Worm (Caenorhabditis elegans): ENCODE measurements around the gene dnj-25.

Gene dnj-25

DNA sequence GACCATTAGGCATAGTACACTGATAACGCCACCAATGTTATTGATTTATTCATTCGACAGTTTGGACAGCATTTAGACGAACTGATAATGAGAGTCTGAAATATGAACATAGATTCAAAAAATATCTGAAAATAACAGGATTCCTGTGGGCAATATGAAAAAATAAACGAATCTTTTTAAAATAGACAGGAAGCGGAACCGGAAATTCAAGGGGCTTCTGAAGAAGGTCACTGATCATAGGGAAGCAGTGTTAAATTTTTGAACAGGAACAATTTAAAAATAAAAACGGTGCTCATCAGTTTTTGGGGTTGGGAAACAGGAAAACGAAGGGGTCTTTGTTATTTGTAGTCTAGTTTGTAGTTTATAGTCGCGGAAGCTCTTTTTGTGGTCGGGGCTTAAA, 45.9 kb downstream of the dnj-25 start, which contains the start of gene F53F8.7:
F53F8.7 (minus strand) TSS at position 101 of the 400 bp plus-strand sequence.
- no peak for TF ChIP-seq ama-1 (optimal IDR thresholded peaks at IDR 0.05)
- no peak for TF ChIP-seq ets-7 (tag; optimal IDR thresholded peaks at IDR 0.05)
- no peak for TF ChIP-seq sea-1 (GFP tag; conservative IDR thresholded peaks at IDR 0.05)
- TF ChIP-seq B0310.2 (tag; optimal IDR thresholded peaks at IDR 0.05), result no peak
- no peak for TF ChIP-seq hmbx-1 (tag; optimal IDR thresholded peaks at IDR 0.05)
- TF ChIP-seq pes-1 (GFP tag; IDR thresholded peaks at IDR 0.05), result no peak
- no peak for TF ChIP-seq aly-1 (tag; optimal IDR thresholded peaks at IDR 0.05)
- no peak for TF ChIP-seq ceh-13 (GFP tag; optimal IDR thresholded peaks at IDR 0.05)

DNA sequence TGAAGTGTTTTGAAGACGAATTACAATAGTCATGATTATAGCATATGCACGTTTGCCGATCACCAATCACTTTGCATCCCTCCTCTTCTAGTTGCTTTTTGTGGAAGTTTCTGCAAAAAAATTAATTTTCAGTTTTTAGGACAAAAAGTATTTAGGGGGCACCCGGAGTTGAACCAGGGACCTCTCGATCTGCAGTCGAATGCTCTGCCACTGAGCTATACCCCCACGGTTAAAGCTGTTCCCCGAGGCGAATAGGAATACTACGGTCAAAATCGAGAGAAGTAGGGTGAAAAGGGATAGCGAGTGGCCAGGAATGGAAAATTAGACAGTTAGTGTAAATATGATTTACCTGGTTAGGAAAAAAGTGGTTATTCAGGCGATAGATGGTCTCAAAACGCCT, 50.2 kb downstream of the dnj-25 start:
- TF ChIP-seq ceh-13 (GFP tag; optimal IDR thresholded peaks at IDR 0.05) (peak; percentile 54), tbx-11 (GFP tag; IDR thresholded peaks at IDR 0.05) (peak; percentile 78), hmbx-1 (tag; optimal IDR thresholded peaks at IDR 0.05) (peak; percentile 42), hnd-1 (tag; optimal IDR thresholded peaks at IDR 0.05) (peak; percentile 49), ceh-36 (tag; optimal IDR thresholded peaks at IDR 0.05) (peak; percentile 52), aly-1 (tag; optimal IDR thresholded peaks at IDR 0.05) (peak; percentile 59), pes-1 (GFP tag; IDR thresholded peaks at IDR 0.05) (peak; percentile 84), tra-4 (tag; optimal IDR thresholded peaks at IDR 0.05) (peak; percentile 35), hmg-4 (GFP tag; optimal IDR thresholded peaks at IDR 0.05) (peak; percentile 79), flt-1 (GFP tag; IDR thresholded peaks at IDR 0.05) (peak; percentile 66), F13C5.2 (tag; optimal IDR thresholded peaks at IDR 0.05) (peak; percentile 74), sea-1 (GFP tag; conservative IDR thresholded peaks at IDR 0.05) (peak; percentile 74; the same call in 1 of the 2 replicates), scrt-1 (GFP tag; IDR thresholded peaks at IDR 0.05) (peak; percentile 83; the same call in 1 of the 2 replicates), B0310.2 (tag; optimal IDR thresholded peaks at IDR 0.05) (peak; percentile 12), ama-1 (optimal IDR thresholded peaks at IDR 0.05) (no peak), tbx-37 (GFP tag; conservative IDR thresholded peaks at IDR 0.05) (peak; percentile 66), ets-7 (tag; optimal IDR thresholded peaks at IDR 0.05) (no peak)

ce11 chrV:20692903-20693302, 51.2 kb downstream of the dnj-25 start:
- TF ChIP-seq ceh-36 (tag; optimal IDR thresholded peaks at IDR 0.05) (no peak), tra-4 (tag; optimal IDR thresholded peaks at IDR 0.05) (no peak), F13C5.2 (tag; optimal IDR thresholded peaks at IDR 0.05) (no peak), tbx-37 (GFP tag; conservative IDR thresholded peaks at IDR 0.05) (no peak), ets-7 (tag; optimal IDR thresholded peaks at IDR 0.05) (no peak), pes-1 (GFP tag; IDR thresholded peaks at IDR 0.05) (no peak), tbx-11 (GFP tag; IDR thresholded peaks at IDR 0.05) (no peak), scrt-1 (GFP tag; IDR thresholded peaks at IDR 0.05) (no peak), ama-1 (optimal IDR thresholded peaks at IDR 0.05) (no peak), B0310.2 (tag; optimal IDR thresholded peaks at IDR 0.05) (no peak), sea-1 (GFP tag; conservative IDR thresholded peaks at IDR 0.05) (no peak), hnd-1 (tag; optimal IDR thresholded peaks at IDR 0.05) (no peak), hmg-4 (GFP tag; optimal IDR thresholded peaks at IDR 0.05) (no peak), flt-1 (GFP tag; IDR thresholded peaks at IDR 0.05) (no peak), aly-1 (tag; optimal IDR thresholded peaks at IDR 0.05) (no peak), hmbx-1 (tag; optimal IDR thresholded peaks at IDR 0.05) (no peak)

- TF ChIP-seq tra-4 (tag; optimal IDR thresholded peaks at IDR 0.05) (no peak), aly-1 (tag; optimal IDR thresholded peaks at IDR 0.05) (no peak), tbx-37 (GFP tag; conservative IDR thresholded peaks at IDR 0.05) (no peak), flt-1 (GFP tag; IDR thresholded peaks at IDR 0.05) (no peak), ets-7 (tag; optimal IDR thresholded peaks at IDR 0.05) (no peak), ama-1 (optimal IDR thresholded peaks at IDR 0.05) (no peak), B0310.2 (tag; optimal IDR thresholded peaks at IDR 0.05) (no peak), tbx-11 (GFP tag; IDR thresholded peaks at IDR 0.05) (no peak), F13C5.2 (tag; optimal IDR thresholded peaks at IDR 0.05) (no peak)
These were observed 52.6 kb downstream of the dnj-25 start, which contains the start of gene F53F8.4 for ce11 chrV:20691585-20691984. Gene F53F8.4, minus strand, starts transcription at chrV:20691685.

ce11 chrV:20689481-20690039, 54.6 kb downstream of the dnj-25 start, which contains the start of gene F53F8.3:
Gene F53F8.3, minus strand, starts transcription at chrV:20689531.
- TF ChIP-seq flt-1 (GFP tag; IDR thresholded peaks at IDR 0.05) (no peak), pes-1 (GFP tag; IDR thresholded peaks at IDR 0.05) (no peak), ama-1 (optimal IDR thresholded peaks at IDR 0.05) (no peak), tbx-37 (GFP tag; conservative IDR thresholded peaks at IDR 0.05) (no peak), hmg-4 (GFP tag; optimal IDR thresholded peaks at IDR 0.05) (no peak), scrt-1 (GFP tag; IDR thresholded peaks at IDR 0.05) (no peak), hmbx-1 (tag; optimal IDR thresholded peaks at IDR 0.05) (no peak), F13C5.2 (tag; optimal IDR thresholded peaks at IDR 0.05) (no peak), tra-4 (tag; optimal IDR thresholded peaks at IDR 0.05) (no peak), tbx-11 (GFP tag; IDR thresholded peaks at IDR 0.05) (no peak), hnd-1 (tag; optimal IDR thresholded peaks at IDR 0.05) (no peak)

DNA sequence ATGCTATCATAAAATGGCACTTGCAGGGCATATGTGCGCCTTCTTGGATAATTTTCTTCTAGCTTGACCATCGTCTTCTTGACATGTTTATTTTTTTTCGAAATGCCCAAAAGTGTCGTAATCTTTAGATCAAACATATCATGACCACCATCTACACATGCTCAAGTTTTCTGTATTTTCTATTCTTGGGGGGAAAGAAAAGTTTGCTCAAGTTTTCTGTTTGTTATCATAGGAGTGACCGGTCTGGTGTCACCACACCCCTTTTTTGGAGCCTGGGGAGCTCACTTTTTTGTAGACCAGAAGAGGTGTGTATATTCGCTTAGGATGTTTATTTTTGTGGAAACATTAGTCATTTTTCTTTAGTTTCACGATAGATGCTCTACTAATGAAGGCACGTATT, 58.8 kb downstream of the dnj-25 start, which contains the start of gene klf-2:
klf-2 (plus strand) TSS at position 301 of the 400 bp plus-strand sequence.
- no peak for TF ChIP-seq aly-1 (tag; optimal IDR thresholded peaks at IDR 0.05)
- no peak for TF ChIP-seq tra-4 (tag; optimal IDR thresholded peaks at IDR 0.05)
- no peak for TF ChIP-seq ceh-13 (GFP tag; optimal IDR thresholded peaks at IDR 0.05)
- TF ChIP-seq sea-1 (GFP tag; conservative IDR thresholded peaks at IDR 0.05), result no peak
- no peak for TF ChIP-seq ets-7 (tag; optimal IDR thresholded peaks at IDR 0.05)
- no peak for TF ChIP-seq tbx-37 (GFP tag; conservative IDR thresholded peaks at IDR 0.05)
- TF ChIP-seq ceh-36 (tag; optimal IDR thresholded peaks at IDR 0.05), result no peak
- TF ChIP-seq hmbx-1 (tag; optimal IDR thresholded peaks at IDR 0.05), result no peak
- TF ChIP-seq pes-1 (GFP tag; IDR thresholded peaks at IDR 0.05), result no peak
- TF ChIP-seq hmg-4 (GFP tag; optimal IDR thresholded peaks at IDR 0.05), result no peak
- no peak for TF ChIP-seq tbx-11 (GFP tag; IDR thresholded peaks at IDR 0.05)
- no peak for TF ChIP-seq B0310.2 (tag; optimal IDR thresholded peaks at IDR 0.05)
- no peak for TF ChIP-seq ama-1 (optimal IDR thresholded peaks at IDR 0.05)

ce11 chrV:20682309-20682708, 61.8 kb downstream of the dnj-25 start:
- TF ChIP-seq ets-7 (tag; optimal IDR thresholded peaks at IDR 0.05), result no peak
- TF ChIP-seq flt-1 (GFP tag; IDR thresholded peaks at IDR 0.05), result no peak
- TF ChIP-seq aly-1 (tag; optimal IDR thresholded peaks at IDR 0.05), result no peak

Measured in whole organism, early embryonic.